Fruit fly (Drosophila melanogaster) whole organism, prepupa: ENCODE measurements around the gene lawc.

Experiments
- CG10631 ChIP-seq: fragments of 200-800 bp; sonication (Bioruptor generic); optimal IDR thresholded peaks from 2 replicates; lab custom pipeline; 2016; ENCODE audit warnings: missing biosample characterization, missing genetic modification characterization
- CG11294 ChIP-seq: fragments of 200-800 bp; sonication (Bioruptor generic); IDR thresholded peaks from 2 replicates; pipeline ENCODE4 v1.3.6; 2022; ENCODE audit warnings: missing biosample characterization, missing genetic modification characterization
- CG11762 ChIP-seq: fragments of 200-800 bp; sonication (Bioruptor generic); optimal IDR thresholded peaks from 3 replicates; lab custom pipeline; 2016; ENCODE audit warnings: missing biosample characterization, missing genetic modification characterization; ENCODE audit not compliant: insufficient read depth
- CG1621 ChIP-seq: fragments of 200-800 bp; sonication (Bioruptor generic); optimal IDR thresholded peaks from 3 replicates; lab custom pipeline; 2018; ENCODE audit warnings: missing biosample characterization, mild to moderate bottlenecking, missing genetic modification characterization
- CG16779 ChIP-seq: fragments of 200-800 bp; sonication (Bioruptor generic); optimal IDR thresholded peaks from 3 replicates; lab custom pipeline; 2017; ENCODE audit warnings: missing biosample characterization, mild to moderate bottlenecking, missing genetic modification characterization
- CG3032 ChIP-seq: fragments of 200-800 bp; optimal IDR thresholded peaks from 2 replicates; lab custom pipeline; 2019; ENCODE audit warnings: missing biosample characterization, mild to moderate bottlenecking, missing genetic modification characterization, moderate library complexity
- CG31627 ChIP-seq: fragments of 200-800 bp; sonication (Bioruptor generic); optimal IDR thresholded peaks from 3 replicates; lab custom pipeline; 2016; ENCODE audit warnings: missing biosample characterization, missing genetic modification characterization
- CG32006 ChIP-seq: fragments of 200-800 bp; sonication (Bioruptor generic); optimal IDR thresholded peaks from 3 replicates; lab custom pipeline; 2017; ENCODE audit warnings: missing biosample characterization, mild to moderate bottlenecking, missing genetic modification characterization
- CG34406 ChIP-seq: fragments of 200-800 bp; sonication (Bioruptor generic); optimal IDR thresholded peaks from 3 replicates; lab custom pipeline; 2016; ENCODE audit warnings: missing biosample characterization, missing genetic modification characterization
- CG6163 ChIP-seq: fragments of 200-800 bp; sonication (Bioruptor generic); IDR thresholded peaks from 3 replicates; pipeline ENCODE4 v1.3.6; 2022; ENCODE audit warnings: missing biosample characterization, missing genetic modification characterization
- CG6276 ChIP-seq: fragments of 200-800 bp; sonication (Bioruptor generic); optimal IDR thresholded peaks from 2 replicates; lab custom pipeline; 2017; ENCODE audit warnings: missing biosample characterization, mild to moderate bottlenecking, missing genetic modification characterization
- CG6792 ChIP-seq: fragments of 200-800 bp; sonication (Bioruptor generic); optimal IDR thresholded peaks from 3 replicates; lab custom pipeline; 2016; ENCODE audit warnings: missing biosample characterization, missing genetic modification characterization
- CG6808 ChIP-seq: fragments of 200-800 bp; sonication (Bioruptor generic); optimal IDR thresholded peaks from 3 replicates; lab custom pipeline; 2017; ENCODE audit warnings: missing biosample characterization, missing genetic modification characterization, mild to moderate bottlenecking, moderate library complexity, missing genetic modification reagents
- CG7368 ChIP-seq: fragments of 200-800 bp; sonication (Bioruptor generic); optimal IDR thresholded peaks from 3 replicates; lab custom pipeline; 2016; ENCODE audit warnings: missing biosample characterization, missing genetic modification characterization
- CG8119 ChIP-seq: fragments of 200-800 bp; sonication (Bioruptor generic); IDR thresholded peaks from 3 replicates; pipeline ENCODE4 v1.3.6; 2022; ENCODE audit warnings: missing biosample characterization, missing genetic modification characterization
- CG8319 ChIP-seq: fragments of 200-800 bp; sonication (Bioruptor generic); optimal IDR thresholded peaks from 3 replicates; lab custom pipeline; 2016; ENCODE audit warnings: missing biosample characterization, missing genetic modification characterization
- CG8632 ChIP-seq: fragments of 200-800 bp; sonication (Bioruptor generic); optimal IDR thresholded peaks from 3 replicates; lab custom pipeline; 2016; ENCODE audit warnings: missing biosample characterization, missing genetic modification characterization
- Ets96B ChIP-seq: fragments of 200-800 bp; optimal IDR thresholded peaks from 2 replicates; lab custom pipeline; 2019; ENCODE audit warnings: missing biosample characterization, mild to moderate bottlenecking, missing genetic modification characterization, moderate library complexity
- Gug ChIP-seq: fragments of 200-800 bp; sonication (Bioruptor generic); IDR thresholded peaks from 2 replicates; pipeline ENCODE4 v1.3.6; 2022; ENCODE audit warnings: missing biosample characterization, missing genetic modification characterization
- Hr38 ChIP-seq: sonication (Bioruptor generic); optimal IDR thresholded peaks from 2 replicates; lab custom pipeline; 2016; ENCODE audit warnings: missing biosample characterization, missing genetic modification characterization
- Hr4 ChIP-seq: fragments of 200-800 bp; sonication (Bioruptor generic); optimal IDR thresholded peaks from 3 replicates; lab custom pipeline; 2016; ENCODE audit warnings: missing biosample characterization, missing genetic modification characterization
- Met ChIP-seq: fragments of 200-800 bp; sonication (Bioruptor generic); optimal IDR thresholded peaks from 3 replicates; lab custom pipeline; 2016; ENCODE audit warnings: missing biosample characterization, missing genetic modification characterization
- Smox ChIP-seq: fragments of 200-800 bp; sonication (Bioruptor generic); optimal IDR thresholded peaks from 3 replicates; lab custom pipeline; 2016; ENCODE audit warnings: missing biosample characterization, missing genetic modification characterization
- Sox102F ChIP-seq: fragments of 200-800 bp; sonication (Bioruptor generic); optimal IDR thresholded peaks from 2 replicates; lab custom pipeline; 2016; ENCODE audit warnings: missing biosample characterization, mild to moderate bottlenecking, missing genetic modification characterization
- Sox14 ChIP-seq: fragments of 200-800 bp; sonication (Bioruptor generic); optimal IDR thresholded peaks from 3 replicates; lab custom pipeline; 2016; ENCODE audit warnings: missing biosample characterization, missing genetic modification characterization
- achi ChIP-seq: fragments of 200-800 bp; sonication (Bioruptor generic); optimal IDR thresholded peaks from 3 replicates; lab custom pipeline; 2016; ENCODE audit warnings: missing biosample characterization, missing genetic modification characterization
- acj6 ChIP-seq: fragments of 200-800 bp; sonication (Bioruptor generic); optimal IDR thresholded peaks from 3 replicates; lab custom pipeline; 2016; ENCODE audit warnings: missing biosample characterization, missing genetic modification characterization
- cyc ChIP-seq: fragments of 200-800 bp; sonication (Bioruptor generic); optimal IDR thresholded peaks from 3 replicates; lab custom pipeline; 2016; ENCODE audit warnings: missing biosample characterization, missing genetic modification characterization
- dac ChIP-seq: fragments of 200-800 bp; sonication (Bioruptor generic); optimal IDR thresholded peaks from 2 replicates; lab custom pipeline; 2017; ENCODE audit warnings: missing biosample characterization, mild to moderate bottlenecking, missing genetic modification characterization
- dsx ChIP-seq: fragments of 200-800 bp; optimal IDR thresholded peaks from 3 replicates; lab custom pipeline; 2019; ENCODE audit warnings: missing biosample characterization, mild to moderate bottlenecking, missing genetic modification characterization, moderate library complexity; ENCODE audit not compliant: poor library complexity, severe bottlenecking
- esn ChIP-seq: fragments of 200-800 bp; sonication (Bioruptor generic); optimal IDR thresholded peaks from 2 replicates; lab custom pipeline; 2016; ENCODE audit warnings: missing biosample characterization, mild to moderate bottlenecking, missing genetic modification characterization, moderate library complexity
- fd59A ChIP-seq: fragments of 200-800 bp; sonication (Bioruptor generic); optimal IDR thresholded peaks from 2 replicates; lab custom pipeline; 2017; ENCODE audit warnings: missing biosample characterization, mild to moderate bottlenecking, missing genetic modification characterization, missing genetic modification reagents
- fd85E ChIP-seq: fragments of 200-800 bp; sonication (Bioruptor generic); optimal IDR thresholded peaks from 3 replicates; lab custom pipeline; 2016; ENCODE audit warnings: missing biosample characterization, missing genetic modification characterization
- fkh ChIP-seq: fragments of 200-800 bp; sonication (Bioruptor generic); optimal IDR thresholded peaks from 3 replicates; lab custom pipeline; 2017; ENCODE audit warnings: missing biosample characterization, mild to moderate bottlenecking, missing genetic modification characterization, moderate library complexity
- net ChIP-seq: fragments of 200-800 bp; sonication (Bioruptor generic); optimal IDR thresholded peaks from 3 replicates; lab custom pipeline; 2016; ENCODE audit warnings: missing biosample characterization, missing genetic modification characterization
- salr ChIP-seq, 2 experiments: fragments of 200-800 bp; sonication (Bioruptor generic); optimal IDR thresholded peaks; 3 replicates each; lab custom pipeline; 2016 to 2018; ENCODE audit warnings: missing biosample characterization in 2 of 2, missing genetic modification characterization in 2 of 2, mild to moderate bottlenecking in 1 of 2
- ss ChIP-seq, 2 experiments: fragments of 200-800 bp; sonication (Bioruptor generic); optimal IDR thresholded peaks; 2 replicates in 1 of 2; 3 replicates in 1 of 2; lab custom pipeline; 2017 to 2018; ENCODE audit warnings: mild to moderate bottlenecking in 2 of 2, missing biosample characterization in 2 of 2, missing genetic modification characterization in 2 of 2, moderate library complexity in 1 of 2
- topi ChIP-seq: fragments of 200-800 bp; sonication (Bioruptor generic); optimal IDR thresholded peaks from 3 replicates; lab custom pipeline; 2016; ENCODE audit warnings: missing biosample characterization, missing genetic modification characterization

lawc gene

dm6 chrX:8447166-8447565, 35.7 kb upstream of the lawc start:
- no peak for TF ChIP-seq salr (GFP tag; optimal IDR thresholded peaks at IDR 0.05; lab: Kevin White, UChicago)
- no peak for TF ChIP-seq fd59A (GFP tag; lab: Kevin White, UChicago)
- TF ChIP-seq CG6808 (GFP tag; lab: Kevin White, UChicago) = no peak
- no peak for TF ChIP-seq CG16779 (tag; lab: Kevin White, UChicago)
- no peak for TF ChIP-seq achi
- TF ChIP-seq dac (GFP tag; lab: Kevin White, UChicago) = no peak
- TF ChIP-seq CG11294 (GFP tag; lab: Robert Waterston, UW) = no peak
- TF ChIP-seq CG1621 (tag; lab: Kevin White, UChicago) = no peak
- no peak for TF ChIP-seq CG7368 (GFP tag; lab: Kevin White, UChicago)
- TF ChIP-seq Smox (GFP tag; lab: Kevin White, UChicago) = no peak
- TF ChIP-seq net (GFP tag; lab: Kevin White, UChicago) = no peak
- no peak for TF ChIP-seq Sox14 (GFP tag; lab: Kevin White, UChicago)
- TF ChIP-seq CG31627 (GFP tag; lab: Kevin White, UChicago) = no peak
- TF ChIP-seq ss (GFP tag; optimal IDR thresholded peaks at IDR 0.05; lab: Kevin White, UChicago) = no peak
- TF ChIP-seq CG11762 = no peak
- TF ChIP-seq CG3032 = no peak

- TF ChIP-seq esn (peak; percentile 14), CG11294 (GFP tag; lab: Robert Waterston, UW) (no peak)
Measured at dm6 chrX:8444883-8445572, 33.6 kb upstream of the lawc start.

dm6 chrX:8444279-8444678, 32.8 kb upstream of the lawc start:
- no peak for TF ChIP-seq CG32006 (GFP tag; lab: Kevin White, UChicago)
- TF ChIP-seq esn = no peak
- TF ChIP-seq Hr4 = no peak
- TF ChIP-seq CG31627 (GFP tag; lab: Kevin White, UChicago) = no peak
- TF ChIP-seq Met (GFP tag; lab: Kevin White, UChicago) = no peak
- TF ChIP-seq fd85E (GFP tag; lab: Kevin White, UChicago) = no peak
- no peak for TF ChIP-seq CG6792 (GFP tag; lab: Kevin White, UChicago)

- TF ChIP-seq CG10631 (GFP tag; lab: Kevin White, UChicago) = no peak
- TF ChIP-seq net (GFP tag; lab: Kevin White, UChicago) = no peak
- no peak for TF ChIP-seq Ets96B (tag; lab: Kevin White, UChicago)
- TF ChIP-seq fd85E (GFP tag; lab: Kevin White, UChicago) = no peak
- no peak for TF ChIP-seq Sox14 (GFP tag; lab: Kevin White, UChicago)
- TF ChIP-seq CG8632 = no peak
- TF ChIP-seq CG34406 (GFP tag; lab: Kevin White, UChicago) = no peak
- no peak for TF ChIP-seq CG11762
- no peak for TF ChIP-seq CG8319 (GFP tag; lab: Kevin White, UChicago)
- TF ChIP-seq Smox (GFP tag; lab: Kevin White, UChicago) = no peak
- no peak for TF ChIP-seq Hr38 (GFP tag; lab: Kevin White, UChicago)
- no peak for TF ChIP-seq acj6 (GFP tag; lab: Kevin White, UChicago)
- no peak for TF ChIP-seq salr (GFP tag; optimal IDR thresholded peaks at IDR 0.05; lab: Kevin White, UChicago)
- TF ChIP-seq fd59A (GFP tag; lab: Kevin White, UChicago) = no peak
- no peak for TF ChIP-seq CG6276
- no peak for TF ChIP-seq esn
- TF ChIP-seq CG6163 (GFP tag; lab: Robert Waterston, UW) = no peak
Measured at dm6 chrX:8442912-8443311, 31.5 kb upstream of the lawc start.

- no peak for TF ChIP-seq cyc (GFP tag; lab: Kevin White, UChicago)
- no peak for TF ChIP-seq fkh (GFP tag; lab: Kevin White, UChicago)
- no peak for TF ChIP-seq CG6163 (GFP tag; lab: Robert Waterston, UW)
- TF ChIP-seq fd59A (GFP tag; lab: Kevin White, UChicago) = no peak
- TF ChIP-seq Ets96B (tag; lab: Kevin White, UChicago) = no peak
- TF ChIP-seq Hr38 (GFP tag; lab: Kevin White, UChicago) = no peak
- no peak for TF ChIP-seq CG11294 (GFP tag; lab: Robert Waterston, UW)
- no peak for TF ChIP-seq CG8119 (GFP tag; lab: Robert Waterston, UW)
- no peak for TF ChIP-seq esn
- TF ChIP-seq CG6808 (GFP tag; lab: Kevin White, UChicago) = no peak
- TF ChIP-seq Gug (GFP tag; lab: Robert Waterston, UW) = no peak
- no peak for TF ChIP-seq acj6 (GFP tag; lab: Kevin White, UChicago)
- TF ChIP-seq dsx (GFP tag; lab: Kevin White, UChicago) = no peak
- TF ChIP-seq CG6276 = no peak
- no peak for TF ChIP-seq CG3032
- no peak for TF ChIP-seq topi (GFP tag; lab: Kevin White, UChicago)
- no peak for TF ChIP-seq Sox102F (GFP tag; lab: Kevin White, UChicago)
Measured at dm6 chrX:8442161-8442560, 30.7 kb upstream of the lawc start, which contains the start of gene CG12123. TSS of gene CG12123 (minus strand) at chrX:8442348.
